Worm (Caenorhabditis elegans): Measurements from ENCODE around the gene oac-38.

DNA sequence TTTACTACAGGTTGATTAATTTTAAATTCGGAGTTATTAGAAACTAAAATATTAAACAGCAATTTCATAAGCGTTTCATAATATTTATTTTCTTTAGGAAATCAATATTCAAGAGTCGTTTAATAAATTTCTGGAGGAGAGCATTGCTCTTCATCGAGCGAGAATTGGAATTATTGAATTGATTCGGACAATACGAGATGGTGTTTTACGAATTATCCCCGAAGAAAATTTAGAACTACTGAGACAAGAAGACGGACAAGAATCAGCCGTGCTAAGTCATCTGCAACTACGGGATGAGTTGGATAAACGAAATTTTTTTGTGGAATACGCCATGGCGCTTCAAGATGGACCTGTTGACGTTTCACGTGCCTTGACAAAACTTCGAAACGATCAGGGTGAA, 41.2 kb upstream of the oac-38 start:
- TF ChIP-seq elt-2 (tag; optimal IDR thresholded peaks at IDR 0.05) = no peak
- no peak for TF ChIP-seq pha-4 (tag; optimal IDR thresholded peaks at IDR 0.05)
- no peak for TF ChIP-seq ztf-4 (tag; optimal IDR thresholded peaks at IDR 0.05)
- no peak for TF ChIP-seq nhr-23 (tag; optimal IDR thresholded peaks at IDR 0.05)
- no peak for TF ChIP-seq nhr-12 (tag; optimal IDR thresholded peaks at IDR 0.05)
- no peak for TF ChIP-seq ZK546.5 (tag; optimal IDR thresholded peaks at IDR 0.05)

All from whole organism, L3 larva.